Worm (Caenorhabditis elegans): ENCODE results near the gene srg-38.

- TF ChIP-seq ztf-23 (GFP tag; IDR thresholded peaks at IDR 0.05) (no peak), cog-1 (tag; optimal IDR thresholded peaks at IDR 0.05) (no peak), tab-1 (GFP tag; IDR thresholded peaks at IDR 0.05) (no peak), ztf-29 (GFP tag; IDR thresholded peaks at IDR 0.05) (no peak), ref-1 (GFP tag; conservative IDR thresholded peaks at IDR 0.05) (no peak)
These were observed 28.3 kb downstream of the srg-38 start, which contains the start of gene jmjd-5 for ce11 chrV:11127197-11127596.

All from whole organism, midembryonic.